Fruit fly (Drosophila melanogaster) whole organism, embryonic: ENCODE data around the gene Shawn.

ENCODE experiments used
- Asciz ChIP-seq: fragments of 200-800 bp; sonication (Bioruptor generic); optimal IDR thresholded peaks from 2 replicates; lab custom pipeline; 2017; ENCODE audit warnings: missing biosample characterization, mild to moderate bottlenecking, missing genetic modification characterization, missing genetic modification reagents
- Blimp-1 ChIP-seq: fragments of 200-800 bp; sonication (Bioruptor generic); optimal IDR thresholded peaks from 3 replicates; lab custom pipeline; 2018; ENCODE audit warnings: missing biosample characterization, missing genetic modification characterization, mild to moderate bottlenecking, moderate library complexity, missing genetic modification reagents
- CG11247 ChIP-seq: fragments of 200-800 bp; sonication (Bioruptor generic); IDR thresholded peaks from 2 replicates; pipeline ENCODE4 v1.3.6; 2022; ENCODE audit warnings: missing biosample characterization, missing genetic modification characterization
- CG11456 ChIP-seq: fragments of 200-800 bp; sonication (Bioruptor generic); IDR thresholded peaks from 3 replicates; pipeline ENCODE4 v1.3.6; 2022; ENCODE audit warnings: missing biosample characterization, missing genetic modification characterization
- CG11560 ChIP-seq: fragments of 200-800 bp; sonication (Bioruptor generic); IDR thresholded peaks from 3 replicates; pipeline ENCODE4 v1.3.6; 2022; ENCODE audit warnings: missing biosample characterization, missing genetic modification characterization
- CG11723 ChIP-seq: fragments of 200-800 bp; sonication (Bioruptor generic); optimal IDR thresholded peaks from 2 replicates; lab custom pipeline; 2017; ENCODE audit warnings: missing biosample characterization, mild to moderate bottlenecking, missing genetic modification characterization
- CG14860 ChIP-seq: fragments of 200-800 bp; sonication (Bioruptor generic); IDR thresholded peaks from 3 replicates; pipeline ENCODE4 v1.3.6; 2022; ENCODE audit warnings: missing biosample characterization, missing genetic modification characterization; ENCODE audit not compliant: partially characterized antibody
- CG1529 ChIP-seq: fragments of 200-800 bp; sonication (Bioruptor generic); optimal IDR thresholded peaks from 3 replicates; lab custom pipeline; 2018; ENCODE audit warnings: missing biosample characterization, missing genetic modification characterization
- CG1832 ChIP-seq: fragments of 200-800 bp; sonication (Bioruptor generic); optimal IDR thresholded peaks from 2 replicates; lab custom pipeline; 2017; ENCODE audit warnings: missing biosample characterization, mild to moderate bottlenecking, missing genetic modification characterization, inconsistent platforms
- CG2116 ChIP-seq: fragments of 200-800 bp; sonication (Bioruptor generic); optimal IDR thresholded peaks from 3 replicates; lab custom pipeline; 2018; ENCODE audit warnings: missing biosample characterization, mild to moderate bottlenecking, missing genetic modification characterization
- CG2199 ChIP-seq: fragments of 200-800 bp; sonication (Bioruptor generic); IDR thresholded peaks from 3 replicates; pipeline ENCODE4 v1.3.6; 2022; ENCODE audit warnings: missing biosample characterization, missing genetic modification characterization
- CG3163 ChIP-seq: fragments of 200-800 bp; sonication (Bioruptor generic); optimal IDR thresholded peaks from 3 replicates; lab custom pipeline; 2016; ENCODE audit warnings: missing biosample characterization, missing genetic modification characterization
- CG4730 ChIP-seq: fragments of 200-800 bp; sonication (Bioruptor generic); IDR thresholded peaks from 2 replicates; pipeline ENCODE4 v1.3.6; 2022; ENCODE audit warnings: missing biosample characterization, missing genetic modification characterization
- CG5953 ChIP-seq: fragments of 200-800 bp; sonication (Bioruptor generic); IDR thresholded peaks from 2 replicates; pipeline ENCODE4 v1.3.6; 2022; ENCODE audit warnings: missing biosample characterization, missing genetic modification characterization
- CG7556 ChIP-seq: fragments of 200-800 bp; sonication (Bioruptor generic); optimal IDR thresholded peaks from 2 replicates; lab custom pipeline; 2017; ENCODE audit warnings: missing biosample characterization, mild to moderate bottlenecking, missing genetic modification characterization
- CG8359 ChIP-seq: fragments of 200-800 bp; sonication (Bioruptor generic); optimal IDR thresholded peaks from 2 replicates; lab custom pipeline; 2017; ENCODE audit warnings: missing biosample characterization, mild to moderate bottlenecking, missing genetic modification characterization, borderline replicate concordance
- CkIIα-i1 ChIP-seq: fragments of 200-800 bp; sonication (Bioruptor generic); IDR thresholded peaks from 2 replicates; pipeline ENCODE4 v1.3.6; 2022; ENCODE audit warnings: missing biosample characterization, missing genetic modification characterization
- Doc2 ChIP-seq: fragments of 200-800 bp; sonication (Bioruptor generic); IDR thresholded peaks from 2 replicates; pipeline ENCODE4 v1.3.6; 2022; ENCODE audit warnings: missing biosample characterization, missing genetic modification characterization
- Doc3 ChIP-seq: fragments of 200-800 bp; sonication (Bioruptor generic); IDR thresholded peaks from 3 replicates; pipeline ENCODE4 v1.3.6; 2022; ENCODE audit warnings: missing biosample characterization, missing genetic modification characterization; ENCODE audit not compliant: partially characterized antibody
- Dp ChIP-seq: fragments of 200-800 bp; sonication (Bioruptor generic); optimal IDR thresholded peaks from 2 replicates; lab custom pipeline; 2018; ENCODE audit warnings: missing biosample characterization, mild to moderate bottlenecking, missing genetic modification characterization, moderate library complexity
- Eip74EF ChIP-seq, 2 experiments: fragments of 200-800 bp in 1 of 2; fragments of >200 bp in 1 of 2; sonication (Bioruptor generic) in 1 of 2; optimal IDR thresholded peaks; 2 replicates each; lab custom pipeline; 2017 to 2019; ENCODE audit warnings: missing biosample characterization in 2 of 2, missing genetic modification characterization in 2 of 2, mild to moderate bottlenecking in 1 of 2, moderate library complexity in 1 of 2
- Ets97D ChIP-seq: fragments of 200-800 bp; sonication (Bioruptor generic); optimal IDR thresholded peaks from 3 replicates; lab custom pipeline; 2016; ENCODE audit warnings: missing biosample characterization, missing genetic modification characterization
- HHEX ChIP-seq: fragments of 200-800 bp; sonication (Bioruptor generic); optimal IDR thresholded peaks from 3 replicates; lab custom pipeline; 2017; ENCODE audit warnings: missing biosample characterization, mild to moderate bottlenecking, missing genetic modification characterization, missing genetic modification reagents
- Hmr ChIP-seq: fragments of 200-800 bp; sonication (Bioruptor generic); optimal IDR thresholded peaks from 3 replicates; lab custom pipeline; 2017; ENCODE audit warnings: mild to moderate bottlenecking, missing biosample characterization, missing genetic modification reagents, missing genetic modification characterization
- Mad ChIP-seq: fragments of 200-800 bp; sonication (Bioruptor generic); optimal IDR thresholded peaks from 2 replicates; lab custom pipeline; 2016; ENCODE audit warnings: missing biosample characterization, missing genetic modification characterization
- Oli ChIP-seq: fragments of 200-800 bp; sonication (Bioruptor generic); optimal IDR thresholded peaks from 2 replicates; lab custom pipeline; 2018; ENCODE audit warnings: missing biosample characterization, mild to moderate bottlenecking, missing genetic modification characterization, moderate library complexity
- Opbp ChIP-seq: fragments of 200-800 bp; sonication (Bioruptor generic); IDR thresholded peaks from 3 replicates; pipeline ENCODE4 v1.3.6; 2022; ENCODE audit warnings: missing biosample characterization, missing genetic modification characterization; ENCODE audit not compliant: partially characterized antibody
- Rx ChIP-seq: fragments of 200-800 bp; sonication (Bioruptor generic); IDR thresholded peaks from 2 replicates; pipeline ENCODE4 v1.3.6; 2022; ENCODE audit warnings: missing biosample characterization, missing genetic modification characterization
- aop ChIP-seq: fragments of 200-800 bp; sonication (Bioruptor generic); IDR thresholded peaks from 2 replicates; pipeline ENCODE4 v1.3.6; 2022; ENCODE audit warnings: missing biosample characterization, missing genetic modification characterization
- bcd ChIP-seq: fragments of 200-800 bp; sonication (Bioruptor generic); optimal IDR thresholded peaks from 2 replicates; lab custom pipeline; 2017; ENCODE audit warnings: missing biosample characterization, mild to moderate bottlenecking, missing genetic modification characterization
- br ChIP-seq: fragments of >200 bp; optimal IDR thresholded peaks from 2 replicates; lab custom pipeline; 2017
- btn ChIP-seq: fragments of 200-800 bp; sonication (Bioruptor generic); optimal IDR thresholded peaks from 2 replicates; lab custom pipeline; 2016; ENCODE audit warnings: missing biosample characterization, missing genetic modification characterization
- chinmo ChIP-seq: fragments of 200-800 bp; sonication (Bioruptor generic); IDR thresholded peaks from 4 replicates; pipeline ENCODE4 v1.3.6; 2022; ENCODE audit warnings: missing biosample characterization, missing genetic modification characterization; ENCODE audit not compliant: partially characterized antibody
- corto ChIP-seq: fragments of 200-800 bp; sonication (Bioruptor generic); optimal IDR thresholded peaks from 2 replicates; lab custom pipeline; 2016; ENCODE audit warnings: missing biosample characterization, mild to moderate bottlenecking, missing genetic modification characterization, moderate library complexity
- dimm ChIP-seq: fragments of 200-800 bp; sonication (Bioruptor generic); IDR thresholded peaks from 2 replicates; pipeline ENCODE4 v1.3.6; 2022; ENCODE audit warnings: missing biosample characterization, missing genetic modification characterization
- dm ChIP-seq: fragments of 200-800 bp; sonication (Bioruptor generic); optimal IDR thresholded peaks from 3 replicates; lab custom pipeline; 2016; ENCODE audit warnings: missing biosample characterization, missing genetic modification characterization
- dmrt99B ChIP-seq: fragments of 200-800 bp; sonication (Bioruptor generic); optimal IDR thresholded peaks from 2 replicates; lab custom pipeline; 2018; ENCODE audit warnings: missing biosample characterization, mild to moderate bottlenecking, missing genetic modification characterization, moderate library complexity
- dysf ChIP-seq: fragments of 200-800 bp; sonication (Bioruptor generic); IDR thresholded peaks from 3 replicates; pipeline ENCODE4 v1.3.6; 2022; ENCODE audit warnings: missing biosample characterization, missing genetic modification characterization
- gem ChIP-seq: fragments of 200-800 bp; sonication (Bioruptor generic); optimal IDR thresholded peaks from 2 replicates; lab custom pipeline; 2019; ENCODE audit warnings: missing biosample characterization, mild to moderate bottlenecking, missing genetic modification characterization, moderate library complexity
- grau ChIP-seq: fragments of 200-800 bp; optimal IDR thresholded peaks from 3 replicates; lab custom pipeline; 2019; ENCODE audit warnings: missing biosample characterization, mild to moderate bottlenecking, missing genetic modification characterization, moderate library complexity
- kah ChIP-seq: fragments of 200-800 bp; sonication (Bioruptor generic); optimal IDR thresholded peaks from 2 replicates; lab custom pipeline; 2018; ENCODE audit warnings: missing biosample characterization, mild to moderate bottlenecking, missing genetic modification characterization
- lilli ChIP-seq: fragments of 200-800 bp; sonication (Bioruptor generic); optimal IDR thresholded peaks from 3 replicates; lab custom pipeline; 2016; ENCODE audit warnings: missing biosample characterization, missing genetic modification characterization
- lov ChIP-seq, 2 experiments: fragments of 200-800 bp in 1 of 2; fragments of >200 bp in 1 of 2; sonication (Bioruptor generic) in 1 of 2; IDR thresholded peaks in 1 of 2; optimal IDR thresholded peaks in 1 of 2; 2 replicates in 1 of 2; 3 replicates in 1 of 2; pipeline versions ENCODE4 v1.3.6 to Lab custom; 2017 to 2022; ENCODE audit warnings: missing biosample characterization in 1 of 2, missing genetic modification characterization in 1 of 2
- oc ChIP-seq: fragments of 200-800 bp; sonication (Bioruptor generic); optimal IDR thresholded peaks from 2 replicates; lab custom pipeline; 2018; ENCODE audit warnings: missing biosample characterization, mild to moderate bottlenecking, missing genetic modification characterization, moderate library complexity
- pan ChIP-seq, 4 experiments: fragments of >200 bp in 3 of 4; fragments of 200-800 bp in 1 of 4; sonication (Bioruptor generic) in 1 of 4; optimal IDR thresholded peaks in 3 of 4; IDR thresholded peaks in 1 of 4; 2 replicates each; pipeline versions ENCODE4 v1.3.6 to Lab custom; 2017 to 2022; ENCODE audit warnings: missing biosample characterization in 2 of 4, missing genetic modification characterization in 2 of 4, mixed read lengths in 1 of 4
- peb ChIP-seq: fragments of 200-800 bp; sonication (Bioruptor generic); IDR thresholded peaks from 2 replicates; pipeline ENCODE4 v1.3.6; 2022; ENCODE audit warnings: missing biosample characterization, missing genetic modification characterization
- pum ChIP-seq: fragments of 200-800 bp; sonication (Bioruptor generic); optimal IDR thresholded peaks from 2 replicates; lab custom pipeline; 2016; ENCODE audit warnings: missing biosample characterization, missing genetic modification characterization
- tll ChIP-seq, 2 experiments: fragments of 200-800 bp in 1 of 2; fragments of >200 bp in 1 of 2; sonication (Bioruptor generic) in 1 of 2; optimal IDR thresholded peaks; 2 replicates each; lab custom pipeline; 2017 to 2019; ENCODE audit warnings: missing biosample characterization in 2 of 2, missing genetic modification characterization in 2 of 2, mild to moderate bottlenecking in 1 of 2, moderate library complexity in 1 of 2
- yki ChIP-seq: fragments of >200 bp; optimal IDR thresholded peaks from 3 replicates; lab custom pipeline; 2018

The Shawn gene

dm6 chrX:19608042-19608609, 3.2 kb upstream of the Shawn start (continued):
- TF ChIP-seq Eip74EF (GFP tag; optimal IDR thresholded peaks at IDR 0.05; lab: Kevin White, UChicago) (no peak), CG14860 (GFP tag; lab: Robert Waterston, UW) (peak; percentile 56; the same call in 1 of the 3 replicates), Mad (no peak), Ets97D (GFP tag; lab: Kevin White, UChicago) (no peak), CG11723 (GFP tag; lab: Kevin White, UChicago) (no peak), Hmr (no peak), CkIIα-i1 (GFP tag; lab: Robert Waterston, UW) (no peak), tll (GFP tag; optimal IDR thresholded peaks at IDR 0.05; lab: Kevin White, UChicago) (no peak), pum (GFP tag; lab: Kevin White, UChicago) (no peak), Rx (GFP tag; lab: Robert Waterston, UW) (no peak), lilli (GFP tag; lab: Kevin White, UChicago) (no peak), CG5953 (GFP tag; lab: Robert Waterston, UW) (no peak), CG2199 (GFP tag; lab: Robert Waterston, UW) (no peak), CG8359 (GFP tag; lab: Kevin White, UChicago) (no peak), kah (GFP tag; lab: Kevin White, UChicago) (no peak), CG11456 (GFP tag; lab: Robert Waterston, UW) (no peak), CG3163 (no peak), Blimp-1 (no peak), Doc3 (peak; percentile 42; the same call in 1 of the 3 replicates), CG11560 (tag; lab: Robert Waterston, UW) (no peak), Opbp (GFP tag; lab: Robert Waterston, UW) (peak; percentile 55; the same call in 2 of the 3 replicates), oc (tag; lab: Kevin White, UChicago) (peak; percentile 24), dysf (GFP tag; lab: Robert Waterston, UW) (no peak), Oli (tag; lab: Kevin White, UChicago) (no peak), corto (GFP tag; lab: Kevin White, UChicago) (no peak), dmrt99B (tag; lab: Kevin White, UChicago) (no peak), dm (GFP tag; lab: Kevin White, UChicago) (peak; percentile 38), peb (no peak), gem (tag; lab: Kevin White, UChicago) (no peak), CG1529 (no peak), yki (lab: Kevin White, UChicago) (no peak), br (no peak), CG4730 (GFP tag; lab: Robert Waterston, UW) (no peak), Asciz (GFP tag; lab: Kevin White, UChicago) (no peak), Dp (GFP tag; lab: Kevin White, UChicago) (no peak), grau (tag; lab: Kevin White, UChicago) (no peak), dimm (GFP tag; lab: Robert Waterston, UW) (no peak), HHEX (no peak), pan (optimal IDR thresholded peaks at IDR 0.05; lab: Kevin White, UChicago) (no peak), pan (GFP tag; optimal IDR thresholded peaks at IDR 0.05 in 1 of 2, IDR thresholded peaks at IDR 0.05 in 1 of 2) (no peak), CG11247 (no peak), Doc2 (GFP tag; lab: Robert Waterston, UW) (no peak), CG2116 (GFP tag; lab: Kevin White, UChicago) (peak; percentile 38), aop (GFP tag; lab: Robert Waterston, UW) (no peak), CG7556 (GFP tag; lab: Kevin White, UChicago) (no peak), CG1832 (GFP tag; lab: Kevin White, UChicago) (no peak), lov (optimal IDR thresholded peaks at IDR 0.05; lab: Kevin White, UChicago) (no peak), lov (GFP tag; IDR thresholded peaks at IDR 0.05; lab: Robert Waterston, UW) (no peak), btn (GFP tag; lab: Kevin White, UChicago) (no peak), chinmo (GFP tag; lab: Robert Waterston, UW) (peak; percentile 87; the same call in 1 of the 4 replicates), bcd (GFP tag; lab: Kevin White, UChicago) (no peak)
